Fruit fly (Drosophila melanogaster) whole organism, embryonic: Measurements from ENCODE around the gene GXIVsPLA2.

ENCODE experiments used
- B-H1 ChIP-seq: fragments of 200-800 bp; sonication (Bioruptor generic); IDR thresholded peaks from 3 replicates; pipeline ENCODE4 v1.3.6; 2022; ENCODE audit warnings: missing biosample characterization, missing genetic modification characterization
- B-H2 ChIP-seq: fragments of 200-800 bp; sonication (Bioruptor generic); optimal IDR thresholded peaks from 2 replicates; lab custom pipeline; 2018; ENCODE audit warnings: missing biosample characterization, mild to moderate bottlenecking, missing genetic modification characterization
- CG10274 ChIP-seq: fragments of 200-800 bp; sonication (Bioruptor generic); optimal IDR thresholded peaks from 3 replicates; lab custom pipeline; 2017; ENCODE audit warnings: missing biosample characterization, mild to moderate bottlenecking, missing genetic modification characterization
- CG10654 ChIP-seq: fragments of 200-800 bp; sonication (Bioruptor generic); optimal IDR thresholded peaks from 2 replicates; lab custom pipeline; 2016; ENCODE audit warnings: missing biosample characterization, missing genetic modification characterization
- CG11398 ChIP-seq: fragments of 200-800 bp; sonication (Bioruptor generic); optimal IDR thresholded peaks from 2 replicates; lab custom pipeline; 2016; ENCODE audit warnings: missing biosample characterization, missing genetic modification characterization
- CG13424 ChIP-seq: fragments of 200-800 bp; sonication (Bioruptor generic); optimal IDR thresholded peaks from 2 replicates; lab custom pipeline; 2019; ENCODE audit warnings: missing biosample characterization, mild to moderate bottlenecking, missing genetic modification characterization, moderate library complexity
- CG14014 ChIP-seq: fragments of 200-800 bp; sonication (Bioruptor generic); IDR thresholded peaks from 2 replicates; pipeline ENCODE4 v1.3.6; 2022; ENCODE audit warnings: missing biosample characterization, missing genetic modification characterization
- CG14860 ChIP-seq: fragments of 200-800 bp; sonication (Bioruptor generic); IDR thresholded peaks from 3 replicates; pipeline ENCODE4 v1.3.6; 2022; ENCODE audit warnings: missing biosample characterization, missing genetic modification characterization; ENCODE audit not compliant: partially characterized antibody
- CG15269 ChIP-seq: fragments of 200-800 bp; sonication (Bioruptor generic); optimal IDR thresholded peaks from 2 replicates; lab custom pipeline; 2018; ENCODE audit warnings: missing biosample characterization, mild to moderate bottlenecking, missing genetic modification characterization, moderate library complexity
- CG17186 ChIP-seq: fragments of 200-800 bp; sonication (Bioruptor generic); optimal IDR thresholded peaks from 3 replicates; lab custom pipeline; 2017; ENCODE audit warnings: missing biosample characterization, missing genetic modification reagents, missing genetic modification characterization
- CG2199 ChIP-seq: fragments of 200-800 bp; sonication (Bioruptor generic); IDR thresholded peaks from 3 replicates; pipeline ENCODE4 v1.3.6; 2022; ENCODE audit warnings: missing biosample characterization, missing genetic modification characterization
- CG34376 ChIP-seq: fragments of 200-800 bp; sonication (Bioruptor generic); optimal IDR thresholded peaks from 2 replicates; lab custom pipeline; 2018; ENCODE audit warnings: missing biosample characterization, mild to moderate bottlenecking, missing genetic modification characterization
- CG4328 ChIP-seq: fragments of 200-800 bp; sonication (Bioruptor generic); optimal IDR thresholded peaks from 3 replicates; lab custom pipeline; 2017; ENCODE audit warnings: missing biosample characterization, missing genetic modification reagents, missing genetic modification characterization
- CG4617 ChIP-seq: fragments of 200-800 bp; sonication (Bioruptor generic); optimal IDR thresholded peaks from 3 replicates; lab custom pipeline; 2016; ENCODE audit warnings: missing biosample characterization, missing genetic modification characterization, borderline replicate concordance
- CG5245 ChIP-seq: fragments of 200-800 bp; sonication (Bioruptor generic); optimal IDR thresholded peaks from 3 replicates; lab custom pipeline; 2016; ENCODE audit warnings: missing biosample characterization, missing genetic modification characterization
- CG6654 ChIP-seq: fragments of 200-800 bp; sonication (Bioruptor generic); optimal IDR thresholded peaks from 2 replicates; lab custom pipeline; 2017; ENCODE audit warnings: missing biosample characterization, mild to moderate bottlenecking, missing genetic modification characterization
- CG7786 ChIP-seq: fragments of 200-800 bp; sonication (Bioruptor generic); optimal IDR thresholded peaks from 2 replicates; lab custom pipeline; 2016; ENCODE audit warnings: missing biosample characterization, missing genetic modification characterization
- CG8290 ChIP-seq, 3 experiments: fragments of 200-800 bp; sonication (Bioruptor generic); optimal IDR thresholded peaks; 2 replicates each; lab custom pipeline; 2016 to 2019; ENCODE audit warnings: missing biosample characterization in 3 of 3, missing genetic modification characterization in 3 of 3, mild to moderate bottlenecking in 2 of 3, moderate library complexity in 1 of 3
- CG9437 ChIP-seq: fragments of 200-800 bp; sonication (Bioruptor generic); optimal IDR thresholded peaks from 2 replicates; lab custom pipeline; 2018; ENCODE audit warnings: missing biosample characterization, mild to moderate bottlenecking, missing genetic modification characterization
- Dad ChIP-seq: fragments of 200-800 bp; sonication (Bioruptor generic); optimal IDR thresholded peaks from 3 replicates; lab custom pipeline; 2016; ENCODE audit warnings: missing biosample characterization, missing genetic modification characterization
- Dip2 ChIP-seq: fragments of 200-800 bp; sonication (Bioruptor generic); IDR thresholded peaks from 2 replicates; pipeline ENCODE4 v1.3.6; 2022; ENCODE audit warnings: missing biosample characterization, missing genetic modification characterization
- Fer2 ChIP-seq: fragments of 200-800 bp; sonication (Bioruptor generic); optimal IDR thresholded peaks from 2 replicates; lab custom pipeline; 2018; ENCODE audit warnings: missing biosample characterization, mild to moderate bottlenecking, missing genetic modification characterization, moderate library complexity
- HHEX ChIP-seq: fragments of 200-800 bp; sonication (Bioruptor generic); optimal IDR thresholded peaks from 3 replicates; lab custom pipeline; 2017; ENCODE audit warnings: missing biosample characterization, mild to moderate bottlenecking, missing genetic modification characterization, missing genetic modification reagents
- Hey ChIP-seq: fragments of 200-800 bp; sonication (Bioruptor generic); optimal IDR thresholded peaks from 3 replicates; lab custom pipeline; 2018; ENCODE audit warnings: missing biosample characterization, mild to moderate bottlenecking, missing genetic modification characterization
- Mes4 ChIP-seq: fragments of 200-800 bp; sonication (Bioruptor generic); optimal IDR thresholded peaks from 2 replicates; lab custom pipeline; 2016; ENCODE audit warnings: missing biosample characterization, missing genetic modification characterization
- Neu2 ChIP-seq: fragments of 200-800 bp; sonication (Bioruptor generic); optimal IDR thresholded peaks from 3 replicates; lab custom pipeline; 2016; ENCODE audit warnings: missing biosample characterization, missing genetic modification characterization, borderline replicate concordance
- PHDP ChIP-seq: fragments of 200-800 bp; sonication (Bioruptor generic); optimal IDR thresholded peaks from 3 replicates; lab custom pipeline; 2018; ENCODE audit warnings: missing biosample characterization, mild to moderate bottlenecking, missing genetic modification characterization, moderate library complexity
- Poxn ChIP-seq: fragments of 200-800 bp; sonication (Bioruptor generic); IDR thresholded peaks from 2 replicates; pipeline ENCODE4 v1.3.6; 2022; ENCODE audit warnings: missing biosample characterization, missing genetic modification characterization
- ara ChIP-seq: fragments of 200-800 bp; sonication (Bioruptor generic); IDR thresholded peaks from 2 replicates; pipeline ENCODE4 v1.3.6; 2022; ENCODE audit warnings: missing biosample characterization, missing genetic modification characterization
- bab2 ChIP-seq: fragments of 200-800 bp; sonication (Bioruptor generic); optimal IDR thresholded peaks from 2 replicates; lab custom pipeline; 2016; ENCODE audit warnings: missing biosample characterization, missing genetic modification characterization
- dati ChIP-seq: fragments of 200-800 bp; sonication (Bioruptor generic); IDR thresholded peaks from 2 replicates; pipeline ENCODE4 v1.3.6; 2022; ENCODE audit warnings: missing biosample characterization, missing genetic modification characterization
- dysf ChIP-seq: fragments of 200-800 bp; sonication (Bioruptor generic); IDR thresholded peaks from 3 replicates; pipeline ENCODE4 v1.3.6; 2022; ENCODE audit warnings: missing biosample characterization, missing genetic modification characterization
- hbn ChIP-seq: fragments of 200-800 bp; sonication (Bioruptor generic); IDR thresholded peaks from 2 replicates; pipeline ENCODE4 v1.3.6; 2022; ENCODE audit warnings: missing biosample characterization, missing genetic modification characterization; ENCODE audit not compliant: partially characterized antibody
- jumu ChIP-seq: fragments of 200-800 bp; sonication (Bioruptor generic); optimal IDR thresholded peaks from 3 replicates; lab custom pipeline; 2016; ENCODE audit warnings: missing biosample characterization, missing genetic modification characterization
- ken ChIP-seq: fragments of 200-800 bp; sonication (Bioruptor generic); IDR thresholded peaks from 3 replicates; pipeline ENCODE4 v1.3.6; 2022; ENCODE audit warnings: missing biosample characterization, missing genetic modification characterization
- lbe ChIP-seq: fragments of 200-800 bp; sonication (Bioruptor generic); optimal IDR thresholded peaks from 2 replicates; lab custom pipeline; 2016; ENCODE audit warnings: missing biosample characterization, mild to moderate bottlenecking, missing genetic modification characterization
- lola ChIP-seq, 3 experiments: fragments of >200 bp in 2 of 3; fragments of 200-800 bp in 1 of 3; sonication (Bioruptor generic) in 1 of 3; optimal IDR thresholded peaks; 2 replicates each; lab custom pipeline; 2017 to 2019; ENCODE audit warnings: missing biosample characterization in 3 of 3, missing genetic modification characterization in 3 of 3, mild to moderate bottlenecking in 1 of 3, moderate library complexity in 1 of 3
- lov ChIP-seq, 2 experiments: fragments of 200-800 bp in 1 of 2; fragments of >200 bp in 1 of 2; sonication (Bioruptor generic) in 1 of 2; IDR thresholded peaks in 1 of 2; optimal IDR thresholded peaks in 1 of 2; 2 replicates in 1 of 2; 3 replicates in 1 of 2; pipeline versions ENCODE4 v1.3.6 to Lab custom; 2017 to 2022; ENCODE audit warnings: missing biosample characterization in 1 of 2, missing genetic modification characterization in 1 of 2
- peb ChIP-seq: fragments of 200-800 bp; sonication (Bioruptor generic); IDR thresholded peaks from 2 replicates; pipeline ENCODE4 v1.3.6; 2022; ENCODE audit warnings: missing biosample characterization, missing genetic modification characterization
- pnt ChIP-seq: fragments of 200-800 bp; sonication (Bioruptor generic); optimal IDR thresholded peaks from 3 replicates; lab custom pipeline; 2016; ENCODE audit warnings: missing biosample characterization, missing genetic modification characterization
- pzg ChIP-seq: fragments of 200-800 bp; sonication (Bioruptor generic); optimal IDR thresholded peaks from 3 replicates; lab custom pipeline; 2018; ENCODE audit warnings: missing biosample characterization, mild to moderate bottlenecking, missing genetic modification characterization, moderate library complexity
- run ChIP-seq: fragments of 200-800 bp; sonication (Bioruptor generic); optimal IDR thresholded peaks from 3 replicates; lab custom pipeline; 2018; ENCODE audit warnings: missing biosample characterization, mild to moderate bottlenecking, missing genetic modification characterization
- sqz ChIP-seq: fragments of 200-800 bp; sonication (Bioruptor generic); optimal IDR thresholded peaks from 3 replicates; lab custom pipeline; 2018; ENCODE audit warnings: missing biosample characterization, mild to moderate bottlenecking, missing genetic modification characterization
- sr ChIP-seq: fragments of 200-800 bp; sonication (Bioruptor generic); IDR thresholded peaks from 3 replicates; pipeline ENCODE4 v1.3.6; 2022; ENCODE audit warnings: missing biosample characterization, missing genetic modification characterization
- tgo ChIP-seq: fragments of 200-800 bp; sonication (Bioruptor generic); IDR thresholded peaks from 3 replicates; pipeline ENCODE4 v1.3.6; 2022; ENCODE audit warnings: missing biosample characterization, missing genetic modification characterization
- tin ChIP-seq: fragments of 200-800 bp; sonication (Bioruptor generic); optimal IDR thresholded peaks from 3 replicates; lab custom pipeline; 2016; ENCODE audit warnings: missing biosample characterization, missing genetic modification characterization
- trh ChIP-seq: fragments of 200-800 bp; sonication (Bioruptor generic); optimal IDR thresholded peaks from 2 replicates; lab custom pipeline; 2016; ENCODE audit warnings: missing biosample characterization, missing genetic modification characterization
- yki ChIP-seq: fragments of >200 bp; optimal IDR thresholded peaks from 3 replicates; lab custom pipeline; 2018
- zen ChIP-seq: fragments of 200-800 bp; sonication (Bioruptor generic); optimal IDR thresholded peaks from 3 replicates; lab custom pipeline; 2018; ENCODE audit warnings: missing biosample characterization, mild to moderate bottlenecking, missing genetic modification characterization, moderate library complexity

Gene GXIVsPLA2

DNA sequence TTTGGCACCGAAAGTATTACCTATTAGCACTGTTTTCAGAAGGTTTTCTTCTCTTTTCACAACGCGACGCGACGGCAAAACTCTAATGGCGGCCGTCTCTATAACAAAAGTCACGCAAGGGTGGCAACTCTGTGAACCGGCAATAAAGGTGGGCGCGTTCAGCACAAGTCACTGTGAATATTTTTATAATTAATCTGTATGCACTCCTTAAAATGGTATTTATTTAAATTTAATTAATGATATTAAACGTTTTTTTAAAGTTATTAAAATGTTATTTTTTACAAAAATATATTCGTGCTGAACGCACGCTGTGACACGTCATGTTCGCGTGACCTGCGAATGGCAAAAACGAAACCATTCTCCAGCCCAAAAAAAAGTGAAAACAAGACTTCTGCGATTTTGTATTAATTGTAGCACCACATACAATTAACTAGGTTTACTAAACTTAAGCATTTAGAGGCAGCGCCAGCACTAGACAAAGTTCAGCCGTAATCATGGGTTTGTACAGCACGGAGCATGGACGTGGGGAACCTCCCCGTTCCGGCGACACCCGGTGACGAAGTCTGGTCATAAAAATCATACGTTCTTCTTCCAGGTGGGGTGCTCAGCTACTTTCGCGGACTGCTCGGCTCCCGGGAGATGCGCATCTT, 28.0 kb downstream of the GXIVsPLA2 start, which contains the start of the genes brm and Arl1 (continued):
- TF ChIP-seq CG4617 (GFP tag; lab: Kevin White, UChicago): peak; percentile 99
- peak; percentile 100 for TF ChIP-seq dysf (GFP tag; lab: Robert Waterston, UW)
- peak; percentile 70 for TF ChIP-seq jumu (GFP tag; lab: Kevin White, UChicago)
- peak; percentile 99 for TF ChIP-seq CG2199 (GFP tag; lab: Robert Waterston, UW)
- TF ChIP-seq dati (GFP tag; lab: Robert Waterston, UW): peak; percentile 96
- peak in 1 of 3 experiments; percentile 97 for TF ChIP-seq lola (GFP tag; optimal IDR thresholded peaks at IDR 0.05; lab: Kevin White, UChicago)
- TF ChIP-seq CG4328 (GFP tag; lab: Kevin White, UChicago): peak; percentile 99
- TF ChIP-seq CG11398 (GFP tag; lab: Kevin White, UChicago): peak; percentile 73
- peak; percentile 80 for TF ChIP-seq Dip2 (GFP tag; lab: Robert Waterston, UW)
- peak; percentile 31 for TF ChIP-seq Mes4 (GFP tag; lab: Kevin White, UChicago)
- peak; percentile 99 for TF ChIP-seq B-H1 (GFP tag; lab: Robert Waterston, UW)
- TF ChIP-seq tin (GFP tag; lab: Kevin White, UChicago): peak; percentile 98
- TF ChIP-seq Hey (tag; lab: Kevin White, UChicago): peak; percentile 89
- TF ChIP-seq bab2 (GFP tag; lab: Kevin White, UChicago): peak; percentile 88
- peak; percentile 98 for TF ChIP-seq lbe (GFP tag; lab: Kevin White, UChicago)
- TF ChIP-seq trh: peak; percentile 94
- no peak for TF ChIP-seq CG14860
- peak; percentile 99 for TF ChIP-seq CG13424
- TF ChIP-seq run: peak; percentile 80
- TF ChIP-seq PHDP (tag; lab: Kevin White, UChicago): peak; percentile 98
- TF ChIP-seq CG8290 (GFP tag; optimal IDR thresholded peaks at IDR 0.05; lab: Kevin White, UChicago): peak; percentile 96
- peak; percentile 79 to 91 for TF ChIP-seq CG8290 (tag; optimal IDR thresholded peaks at IDR 0.05; lab: Kevin White, UChicago)
- peak; percentile 91 for TF ChIP-seq CG6654 (GFP tag; lab: Kevin White, UChicago)
- peak; percentile 99 for TF ChIP-seq CG34376
- peak; percentile 99 for TF ChIP-seq B-H2 (GFP tag; lab: Kevin White, UChicago)
- peak; percentile 99 for TF ChIP-seq peb (GFP tag; lab: Robert Waterston, UW)
- peak; percentile 98 for TF ChIP-seq Fer2 (tag; lab: Kevin White, UChicago)
- TF ChIP-seq CG17186 (GFP tag; lab: Kevin White, UChicago): peak; percentile 88
- peak; percentile 98 for TF ChIP-seq HHEX
- TF ChIP-seq hbn (GFP tag; lab: Robert Waterston, UW): peak; percentile 14; the same call in 1 of the 2 replicates
- TF ChIP-seq pzg (GFP tag; lab: Kevin White, UChicago): peak; percentile 67
- TF ChIP-seq lov (optimal IDR thresholded peaks at IDR 0.05; lab: Kevin White, UChicago): no peak
- TF ChIP-seq lov (GFP tag; IDR thresholded peaks at IDR 0.05; lab: Robert Waterston, UW): peak; percentile 98
- peak; percentile 90 for TF ChIP-seq CG9437 (GFP tag; lab: Kevin White, UChicago)
- TF ChIP-seq zen (tag; lab: Kevin White, UChicago): peak; percentile 98
- TF ChIP-seq CG10654: peak; percentile 97
- TF ChIP-seq CG7786 (GFP tag; lab: Kevin White, UChicago): peak; percentile 86
- TF ChIP-seq ara (GFP tag; lab: Robert Waterston, UW): peak; percentile 99
- TF ChIP-seq sr (GFP tag; lab: Robert Waterston, UW): peak; percentile 95
- TF ChIP-seq CG10274 (GFP tag; lab: Kevin White, UChicago): peak; percentile 91
- peak; percentile 97 for TF ChIP-seq Poxn
- TF ChIP-seq CG14014 (GFP tag; lab: Robert Waterston, UW): peak; percentile 99
- TF ChIP-seq tgo: peak; percentile 99
- TF ChIP-seq pnt (GFP tag; lab: Kevin White, UChicago): peak; percentile 80
- TF ChIP-seq Neu2 (GFP tag; lab: Kevin White, UChicago): no peak
- TF ChIP-seq sqz (GFP tag; lab: Kevin White, UChicago): peak; percentile 98
- no peak for TF ChIP-seq yki
- peak; percentile 99 for TF ChIP-seq CG15269 (tag; lab: Kevin White, UChicago)
- TF ChIP-seq ken (GFP tag; lab: Robert Waterston, UW): peak; percentile 99
- peak; percentile 90 for TF ChIP-seq Dad (GFP tag; lab: Kevin White, UChicago)
- TF ChIP-seq CG5245 (GFP tag; lab: Kevin White, UChicago): peak; percentile 97
